Worm (Caenorhabditis elegans) whole organism, L4 larva: Measurements from ENCODE around the gene ciao-2B.

ENCODE experiments used
- R02D3.7 ChIP-seq: fragments of 150-350 bp; sonication (generic microtip); optimal IDR thresholded peaks from 3 replicates; lab custom pipeline; 2014; ENCODE audit warnings: missing biosample characterization, missing genetic modification characterization
- Y5F2A.4 ChIP-seq: fragments of 200-800 bp; sonication (Bioruptor generic); optimal IDR thresholded peaks from 2 replicates; lab custom pipeline; 2018; ENCODE audit warnings: mild to moderate bottlenecking, missing genetic modification characterization, missing compliant biosample characterization
- aha-1 ChIP-seq: fragments of 150-350 bp; peaks from one replicate; lab custom pipeline; 2014; ENCODE audit warnings: missing biosample characterization, missing genetic modification characterization
- aly-2 ChIP-seq: sonication (generic microtip); optimal IDR thresholded peaks from 2 replicates; lab custom pipeline; 2018; ENCODE audit warnings: missing biosample characterization, missing genetic modification characterization
- ama-1 ChIP-seq: fragments of 150-350 bp; optimal IDR thresholded peaks from 2 replicates; lab custom pipeline; 2014; ENCODE audit warnings: inconsistent platforms, mixed read lengths
- arid-1 ChIP-seq: fragments of 200-800 bp; sonication (Bioruptor generic); conservative IDR thresholded peaks from 2 replicates; pipeline ENCODE4 v1.3.6; 2022; ENCODE audit warnings: missing genetic modification reagents, missing genetic modification characterization, missing compliant biosample characterization
- attf-4 ChIP-seq: sonication (generic microtip); optimal IDR thresholded peaks from 3 replicates; lab custom pipeline; 2017; ENCODE audit warnings: missing biosample characterization, missing genetic modification characterization
- ceh-20 ChIP-seq: fragments of 200-800 bp; sonication (Bioruptor generic); IDR thresholded peaks from 2 replicates; pipeline ENCODE4 v1.3.6; 2022; ENCODE audit warnings: missing genetic modification reagents, missing genetic modification characterization, missing compliant biosample characterization
- ceh-28 ChIP-seq: fragments of 150-350 bp; optimal IDR thresholded peaks from 2 replicates; lab custom pipeline; 2014; ENCODE audit warnings: missing biosample characterization, missing genetic modification reagents, missing genetic modification characterization
- ceh-44 ChIP-seq: fragments of 200-800 bp; sonication (Bioruptor generic); IDR thresholded peaks from 2 replicates; pipeline ENCODE4 v1.3.6; 2022; ENCODE audit warnings: missing genetic modification reagents, missing genetic modification characterization, missing compliant biosample characterization
- ceh-82 ChIP-seq: sonication (generic microtip); optimal IDR thresholded peaks from 2 replicates; lab custom pipeline; 2017; ENCODE audit warnings: missing biosample characterization, missing genetic modification characterization
- ces-1 ChIP-seq: fragments of 150-350 bp; sonication (generic microtip); optimal IDR thresholded peaks from 4 replicates; lab custom pipeline; 2014; ENCODE audit warnings: missing biosample characterization, missing genetic modification reagents, missing genetic modification characterization
- ctbp-1 ChIP-seq: fragments of 200-800 bp; sonication (Bioruptor generic); IDR thresholded peaks from 2 replicates; pipeline ENCODE4 v1.3.6; 2022; ENCODE audit warnings: missing genetic modification reagents, missing genetic modification characterization, missing compliant biosample characterization
- daf-12 ChIP-seq: fragments of 150-350 bp; optimal IDR thresholded peaks from 2 replicates; lab custom pipeline; 2014; ENCODE audit warnings: missing biosample characterization, missing genetic modification reagents, missing genetic modification characterization
- daf-16 ChIP-seq, 3 experiments: sonication (generic microtip); optimal IDR thresholded peaks; 2 replicates each; lab custom pipeline; 2016 to 2017; ENCODE audit warnings: missing genetic modification characterization in 3 of 3, missing genetic modification reagents in 3 of 3, mild to moderate bottlenecking in 2 of 3, missing compliant biosample characterization in 2 of 3, missing biosample characterization in 1 of 3, moderate library complexity in 1 of 3
- dmd-8 ChIP-seq: fragments of 200-800 bp; sonication (Bioruptor generic); IDR thresholded peaks from 2 replicates; pipeline ENCODE4 v1.3.6; 2022; ENCODE audit warnings: missing genetic modification characterization, missing compliant biosample characterization
- dmd-9 ChIP-seq: fragments of 200-800 bp; sonication (Bioruptor generic); IDR thresholded peaks from 2 replicates; pipeline ENCODE4 v1.3.6; 2022; ENCODE audit warnings: missing genetic modification reagents, missing genetic modification characterization, missing compliant biosample characterization
- duxl-1 ChIP-seq: sonication (generic microtip); optimal IDR thresholded peaks from 2 replicates; lab custom pipeline; 2016; ENCODE audit warnings: mild to moderate bottlenecking, missing genetic modification characterization, moderate library complexity, missing compliant biosample characterization; ENCODE audit not compliant: poor library complexity
- egl-43 ChIP-seq: fragments of 200-800 bp; sonication (Bioruptor generic); IDR thresholded peaks from 2 replicates; pipeline ENCODE4 v1.3.6; 2022; ENCODE audit warnings: missing genetic modification reagents, missing genetic modification characterization, missing compliant biosample characterization
- hif-1 ChIP-seq, 2 experiments: sonication (generic microtip); optimal IDR thresholded peaks; 2 replicates each; lab custom pipeline; 2016 to 2017; ENCODE audit warnings: missing compliant biosample characterization in 2 of 2, missing genetic modification characterization in 2 of 2, missing genetic modification reagents in 2 of 2, missing genotype in 2 of 2, mild to moderate bottlenecking in 1 of 2
- hlh-11 ChIP-seq: fragments of 200-800 bp; sonication (Bioruptor generic); optimal IDR thresholded peaks from 2 replicates; lab custom pipeline; 2018; ENCODE audit warnings: mild to moderate bottlenecking, missing genetic modification characterization, missing compliant biosample characterization
- hlh-30 ChIP-seq: sonication (generic microtip); optimal IDR thresholded peaks from 2 replicates; lab custom pipeline; 2017; ENCODE audit warnings: antibody characterized with exemption, mild to moderate bottlenecking, missing genetic modification characterization, missing compliant biosample characterization; ENCODE audit not compliant: insufficient read depth
- lin-1 ChIP-seq: fragments of 200-800 bp; sonication (Bioruptor generic); IDR thresholded peaks from 2 replicates; pipeline ENCODE4 v1.3.6; 2022; ENCODE audit warnings: missing genetic modification reagents, missing genetic modification characterization, missing compliant biosample characterization
- lin-13 ChIP-seq: fragments of 150-350 bp; optimal IDR thresholded peaks from 2 replicates; lab custom pipeline; 2014; ENCODE audit warnings: missing biosample characterization, missing genetic modification reagents, missing genetic modification characterization
- lin-29 ChIP-seq: fragments of 200-800 bp; sonication (Bioruptor generic); IDR thresholded peaks from 2 replicates; pipeline ENCODE4 v1.3.6; 2022; ENCODE audit warnings: missing genetic modification reagents, missing genetic modification characterization, missing compliant biosample characterization
- madf-5 ChIP-seq, 2 experiments: fragments of 200-800 bp; sonication (Bioruptor generic); IDR thresholded peaks; 2 replicates each; pipeline ENCODE4 v1.3.6; 2022; ENCODE audit warnings: missing compliant biosample characterization in 2 of 2, missing genetic modification characterization in 2 of 2
- madf-9 ChIP-seq: fragments of 200-800 bp; sonication (Bioruptor generic); conservative IDR thresholded peaks from 2 replicates; pipeline ENCODE4 v1.3.6; 2022; ENCODE audit warnings: missing genetic modification reagents, missing genetic modification characterization, missing compliant biosample characterization
- mdt-29 ChIP-seq: fragments of 200-800 bp; sonication (Bioruptor generic); IDR thresholded peaks from 2 replicates; pipeline ENCODE4 v1.3.6; 2022; ENCODE audit warnings: missing genetic modification reagents, missing genetic modification characterization, missing compliant biosample characterization
- mep-1 ChIP-seq: fragments of 150-350 bp; sonication (generic microtip); optimal IDR thresholded peaks from 3 replicates; lab custom pipeline; 2014; ENCODE audit warnings: missing biosample characterization, missing genetic modification characterization
- mes-2 ChIP-seq: sonication (generic microtip); optimal IDR thresholded peaks from 2 replicates; lab custom pipeline; 2016; ENCODE audit warnings: missing genotype, mild to moderate bottlenecking, missing genetic modification characterization, missing compliant biosample characterization; ENCODE audit not compliant: poor library complexity, severe bottlenecking
- mxl-3 ChIP-seq: fragments of 200-800 bp; sonication (Bioruptor generic); optimal IDR thresholded peaks from 2 replicates; lab custom pipeline; 2018; ENCODE audit warnings: mild to moderate bottlenecking, missing genetic modification characterization, missing compliant biosample characterization
- nhr-102 ChIP-seq: sonication (generic microtip); optimal IDR thresholded peaks from 2 replicates; lab custom pipeline; 2016; ENCODE audit warnings: mild to moderate bottlenecking, missing genetic modification characterization, moderate library complexity, missing compliant biosample characterization
- nhr-11 ChIP-seq: fragments of 150-350 bp; optimal IDR thresholded peaks from 2 replicates; lab custom pipeline; 2014; ENCODE audit warnings: missing biosample characterization, missing genetic modification characterization
- nhr-41 ChIP-seq: fragments of 200-800 bp; sonication (Bioruptor generic); IDR thresholded peaks from 2 replicates; pipeline ENCODE4 v1.3.6; 2022; ENCODE audit warnings: missing genetic modification reagents, missing genetic modification characterization, missing compliant biosample characterization
- nhr-6 ChIP-seq: fragments of 150-350 bp; optimal IDR thresholded peaks from 2 replicates; lab custom pipeline; 2014; ENCODE audit warnings: missing biosample characterization, missing genetic modification characterization
- pha-4 ChIP-seq, 2 experiments: fragments of 150-350 bp in 1 of 2; fragments of 200-800 bp in 1 of 2; sonication (Bioruptor generic) in 1 of 2; IDR thresholded peaks in 1 of 2; optimal IDR thresholded peaks in 1 of 2; 2 replicates each; pipeline versions ENCODE4 v1.3.6 to Lab custom; 2014 to 2022; ENCODE audit warnings: missing genetic modification characterization in 2 of 2, missing genetic modification reagents in 2 of 2, missing biosample characterization in 1 of 2, missing compliant biosample characterization in 1 of 2
- set-16 ChIP-seq: fragments of 200-800 bp; sonication (Bioruptor generic); IDR thresholded peaks from 2 replicates; pipeline ENCODE4 v1.3.6; 2022; ENCODE audit warnings: missing genetic modification reagents, missing genetic modification characterization, missing compliant biosample characterization
- skn-1 ChIP-seq: fragments of 150-350 bp; optimal IDR thresholded peaks from 2 replicates; lab custom pipeline; 2014; ENCODE audit warnings: missing biosample characterization, missing genetic modification characterization
- spr-1 ChIP-seq: sonication (generic microtip); optimal IDR thresholded peaks from 2 replicates; lab custom pipeline; 2016; ENCODE audit warnings: mild to moderate bottlenecking, missing genetic modification characterization, missing compliant biosample characterization
- tra-1 ChIP-seq: fragments of 200-800 bp; sonication (Bioruptor generic); IDR thresholded peaks from 2 replicates; pipeline ENCODE4 v1.3.6; 2022; ENCODE audit warnings: missing genetic modification reagents, missing genetic modification characterization, missing compliant biosample characterization
- unc-130 ChIP-seq: sonication (generic microtip); optimal IDR thresholded peaks from 2 replicates; lab custom pipeline; 2016; ENCODE audit warnings: missing genetic modification reagents, missing genetic modification characterization, missing compliant biosample characterization
- unc-39 ChIP-seq: sonication (generic microtip); optimal IDR thresholded peaks from 2 replicates; lab custom pipeline; 2017; ENCODE audit warnings: missing biosample characterization, missing genetic modification characterization
- unc-62 ChIP-seq, 3 experiments: fragments of 150-350 bp in 1 of 3; sonication (generic microtip); optimal IDR thresholded peaks in 2 of 3; peaks in 1 of 3; 1 replicate in 1 of 3; 2 replicates in 2 of 3; lab custom pipeline; 2014 to 2017; ENCODE audit warnings: missing biosample characterization in 3 of 3, missing genetic modification characterization in 3 of 3, missing genetic modification reagents in 3 of 3, missing genotype in 1 of 3
- zag-1 ChIP-seq: fragments of 150-350 bp; optimal IDR thresholded peaks from 2 replicates; lab custom pipeline; 2014; ENCODE audit warnings: missing biosample characterization, missing genetic modification characterization
- zfp-2 ChIP-seq: sonication (generic microtip); optimal IDR thresholded peaks from 2 replicates; lab custom pipeline; 2016; ENCODE audit warnings: mild to moderate bottlenecking, missing genetic modification characterization, missing compliant biosample characterization
- zip-2 ChIP-seq: fragments of 150-350 bp; optimal IDR thresholded peaks from 2 replicates; lab custom pipeline; 2014; ENCODE audit warnings: missing biosample characterization, missing genetic modification characterization
- ztf-11 ChIP-seq: fragments of 150-350 bp; optimal IDR thresholded peaks from 2 replicates; lab custom pipeline; 2014; ENCODE audit warnings: missing biosample characterization, missing genetic modification characterization
- ztf-7 ChIP-seq: fragments of 150-350 bp; optimal IDR thresholded peaks from 2 replicates; lab custom pipeline; 2014; ENCODE audit warnings: missing biosample characterization, missing genetic modification characterization

ciao-2B gene

ce11 chrIII:13465918-13466592 is 26.7 kb upstream of the ciao-2B start, which contains the start of gene cdk-5 (continued):
- peak in 1 of 2 experiments; percentile 52 for TF ChIP-seq hif-1 (tag; optimal IDR thresholded peaks at IDR 0.05; lab: Kevin White, UChicago)
- no peak for TF ChIP-seq mxl-3 (GFP tag; lab: Kevin White, UChicago)
- no peak for TF ChIP-seq ceh-44
- TF ChIP-seq madf-9 (GFP tag; lab: Robert Waterston, UW), result no peak
- TF ChIP-seq dmd-9 (GFP tag; lab: Robert Waterston, UW), result no peak
- peak in 1 of 2 experiments; percentile 91 for TF ChIP-seq unc-62 (GFP tag; optimal IDR thresholded peaks at IDR 0.05 in 1 of 2; lab: Kevin White, UChicago)
- TF ChIP-seq unc-62 (tag; optimal IDR thresholded peaks at IDR 0.05; lab: Kevin White, UChicago), result no peak
- no peak for TF ChIP-seq unc-39
- TF ChIP-seq madf-5 (GFP tag; IDR thresholded peaks at IDR 0.05; lab: Robert Waterston, UW), result no peak
- TF ChIP-seq mep-1 (tag; lab: Kevin White, UChicago), result peak; percentile 88
- TF ChIP-seq spr-1 (tag; lab: Kevin White, UChicago), result peak; percentile 51
- TF ChIP-seq set-16 (GFP tag; lab: Robert Waterston, UW), result no peak
- no peak for TF ChIP-seq zip-2 (tag; lab: Kevin White, UChicago)
- no peak for TF ChIP-seq nhr-41 (GFP tag; lab: Robert Waterston, UW)
- TF ChIP-seq ctbp-1, result 0 out of 2 replicates have a peak, but pooled peaks have one; percentile 37
- TF ChIP-seq ama-1 (lab: Kevin White, UChicago), result no peak
- TF ChIP-seq tra-1 (GFP tag; lab: Robert Waterston, UW), result no peak
- TF ChIP-seq ceh-28 (tag; lab: Kevin White, UChicago), result peak; percentile 51
- TF ChIP-seq pha-4 (GFP tag; IDR thresholded peaks at IDR 0.05; lab: Robert Waterston, UW), result peak; percentile 73; the same call in 1 of the 2 replicates
- peak; percentile 28 for TF ChIP-seq pha-4 (tag; optimal IDR thresholded peaks at IDR 0.05; lab: Kevin White, UChicago)
- peak; percentile 80 for TF ChIP-seq nhr-102 (tag; lab: Kevin White, UChicago)
- TF ChIP-seq attf-4 (tag; lab: Kevin White, UChicago), result no peak
- TF ChIP-seq ceh-82 (tag; lab: Kevin White, UChicago), result no peak
- no peak for TF ChIP-seq skn-1 (tag; lab: Kevin White, UChicago)
- no peak for TF ChIP-seq aly-2 (tag; lab: Kevin White, UChicago)
- 0 out of 2 replicates have a peak, but pooled peaks have one; percentile 6 for TF ChIP-seq lin-1 (GFP tag; lab: Robert Waterston, UW)
- TF ChIP-seq egl-43 (GFP tag; lab: Robert Waterston, UW), result no peak
- peak; percentile 87 for TF ChIP-seq nhr-6
- no peak for TF ChIP-seq R02D3.7 (tag; lab: Kevin White, UChicago)
- peak; percentile 66 for TF ChIP-seq duxl-1 (tag; lab: Kevin White, UChicago)
- no peak for TF ChIP-seq zag-1 (tag; lab: Kevin White, UChicago)
- peak; percentile 49; the same call in 1 of the 2 replicates for TF ChIP-seq ceh-20 (GFP tag; lab: Robert Waterston, UW)
- peak; percentile 79 for TF ChIP-seq nhr-11
- peak; percentile 50; the same call in 1 of the 2 replicates for TF ChIP-seq lin-29 (GFP tag; lab: Robert Waterston, UW)
- no peak for TF ChIP-seq hlh-11 (tag; lab: Kevin White, UChicago)
- TF ChIP-seq Y5F2A.4 (GFP tag; lab: Kevin White, UChicago), result no peak
- TF ChIP-seq daf-12, result no peak
- TF ChIP-seq daf-16 (GFP tag; optimal IDR thresholded peaks at IDR 0.05; lab: Kevin White, UChicago), result peak in 1 of 2 experiments; percentile 51
- peak; percentile 13 for TF ChIP-seq daf-16 (tag; optimal IDR thresholded peaks at IDR 0.05; lab: Kevin White, UChicago)
- peak; percentile 95 for TF ChIP-seq aha-1 (tag; lab: Kevin White, UChicago)
- TF ChIP-seq unc-130 (GFP tag; lab: Kevin White, UChicago), result no peak
- TF ChIP-seq arid-1 (GFP tag; lab: Robert Waterston, UW), result 0 out of 2 replicates have a peak, but pooled peaks have one; percentile 39
- TF ChIP-seq lin-13 (GFP tag; lab: Kevin White, UChicago), result peak; percentile 51
- no peak for TF ChIP-seq ces-1 (GFP tag; lab: Kevin White, UChicago)
- TF ChIP-seq hlh-30 (tag; lab: Kevin White, UChicago), result peak; percentile 86
- TF ChIP-seq dmd-8 (GFP tag; lab: Robert Waterston, UW), result no peak
- 0 out of 2 replicates have a peak, but pooled peaks have one; percentile 45 for TF ChIP-seq mdt-29 (GFP tag; lab: Robert Waterston, UW)
- TF ChIP-seq ztf-7 (tag; lab: Kevin White, UChicago), result peak; percentile 90
- peak; percentile 86 for TF ChIP-seq zfp-2 (tag; lab: Kevin White, UChicago)
- TF ChIP-seq ztf-11 (tag; lab: Kevin White, UChicago), result no peak
- TF ChIP-seq mes-2 (tag; lab: Kevin White, UChicago), result peak; percentile 86
